Worm (Caenorhabditis elegans) whole organism, L4/young adult: ENCODE measurements around the gene maoc-1.

ENCODE experiments used
- W03F9.2 ChIP-seq: fragments of 150-350 bp; optimal IDR thresholded peaks from 2 replicates; lab custom pipeline; 2014; ENCODE audit warnings: missing biosample characterization, missing genetic modification characterization
- dao-5 ChIP-seq: sonication (generic microtip); optimal IDR thresholded peaks from 2 replicates; lab custom pipeline; 2016; ENCODE audit warnings: missing genotype, missing genetic modification characterization, moderate library complexity, missing compliant biosample characterization
- him-1 ChIP-seq: sonication (generic microtip); optimal IDR thresholded peaks from 2 replicates; lab custom pipeline; 2016; ENCODE audit warnings: missing genotype, missing genetic modification reagents, missing genetic modification characterization, missing compliant biosample characterization

Gene maoc-1

ce11 chrII:7242754-7243153 is 46.7 kb downstream of the maoc-1 start:
- TF ChIP-seq W03F9.2 (tag; lab: Kevin White, UChicago) (no peak), him-1 (no peak), dao-5 (tag; lab: Kevin White, UChicago) (no peak)

ce11 chrII:7245576-7245975 is 49.5 kb downstream of the maoc-1 start, which contains the start of gene skpo-3:
Gene skpo-3, plus strand, starts transcription at chrII:7245876.
- TF ChIP-seq him-1 (no peak), dao-5 (tag; lab: Kevin White, UChicago) (no peak), W03F9.2 (tag; lab: Kevin White, UChicago) (no peak)
